Worm (Caenorhabditis elegans) whole organism, midembryonic: Measurements from ENCODE around the gene vglu-3.

Source experiments
- T22C8.4 ChIP-seq: fragments of 200-800 bp; sonication (Bioruptor generic); IDR thresholded peaks from 2 replicates; pipeline ENCODE4 v1.3.6; 2022; ENCODE audit warnings: missing genetic modification characterization, missing compliant biosample characterization
- cog-1 ChIP-seq: sonication (generic microtip); optimal IDR thresholded peaks from 2 replicates; lab custom pipeline; 2016; ENCODE audit warnings: missing genetic modification characterization, missing compliant biosample characterization
- flt-1 ChIP-seq: fragments of 200-800 bp; sonication (Bioruptor generic); IDR thresholded peaks from 2 replicates; pipeline ENCODE4 v1.3.6; 2022; ENCODE audit warnings: missing genetic modification characterization, missing compliant biosample characterization
- klf-2 ChIP-seq: fragments of 200-800 bp; sonication (Bioruptor generic); conservative IDR thresholded peaks from 2 replicates; pipeline ENCODE4 v1.3.6; 2022; ENCODE audit warnings: missing genetic modification reagents, missing genetic modification characterization, missing compliant biosample characterization
- med-1 ChIP-seq: sonication (generic microtip); optimal IDR thresholded peaks from 2 replicates; lab custom pipeline; 2017; ENCODE audit warnings: missing genetic modification characterization, mild to moderate bottlenecking, missing compliant biosample characterization, antibody characterized with exemption, missing genetic modification reagents; ENCODE audit not compliant: insufficient read depth
- ref-1 ChIP-seq: fragments of 200-800 bp; sonication (Bioruptor generic); conservative IDR thresholded peaks from 2 replicates; pipeline ENCODE4 v1.3.6; 2022; ENCODE audit warnings: missing genetic modification reagents, missing genetic modification characterization, missing compliant biosample characterization
- tab-1 ChIP-seq: fragments of 200-800 bp; sonication (Bioruptor generic); IDR thresholded peaks from 2 replicates; pipeline ENCODE4 v1.3.6; 2022; ENCODE audit warnings: missing genetic modification characterization, missing compliant biosample characterization
- ztf-23 ChIP-seq: fragments of 200-800 bp; sonication (Bioruptor generic); IDR thresholded peaks from 2 replicates; pipeline ENCODE4 v1.3.6; 2022; ENCODE audit warnings: missing genetic modification reagents, missing genetic modification characterization, missing compliant biosample characterization
- ztf-29 ChIP-seq: fragments of 200-800 bp; sonication (Bioruptor generic); IDR thresholded peaks from 2 replicates; pipeline ENCODE4 v1.3.6; 2022; ENCODE audit warnings: missing genetic modification reagents, missing genetic modification characterization, missing compliant biosample characterization

vglu-3 gene

ce11 chrIII:10338992-10339852 lies 39.0 kb downstream of the vglu-3 start:
- TF ChIP-seq T22C8.4 (GFP tag; lab: Robert Waterston, UW) (no peak), flt-1 (GFP tag; lab: Robert Waterston, UW) (no peak), klf-2 (GFP tag; lab: Robert Waterston, UW) (no peak), med-1 (GFP tag; lab: Kevin White, UChicago) (no peak), ref-1 (GFP tag; lab: Robert Waterston, UW) (no peak), ztf-29 (no peak)

ce11 chrIII:10339949-10340348 lies 39.8 kb downstream of the vglu-3 start:
- no peak for TF ChIP-seq klf-2 (GFP tag; lab: Robert Waterston, UW)
- TF ChIP-seq med-1 (GFP tag; lab: Kevin White, UChicago) = no peak
- no peak for TF ChIP-seq ztf-23 (GFP tag; lab: Robert Waterston, UW)
- TF ChIP-seq ztf-29 = no peak
- TF ChIP-seq tab-1 (GFP tag; lab: Robert Waterston, UW) = no peak
- TF ChIP-seq T22C8.4 (GFP tag; lab: Robert Waterston, UW) = no peak
- TF ChIP-seq ref-1 (GFP tag; lab: Robert Waterston, UW) = no peak
- TF ChIP-seq cog-1 (tag; lab: Kevin White, UChicago) = no peak
- TF ChIP-seq flt-1 (GFP tag; lab: Robert Waterston, UW) = no peak

- TF ChIP-seq ref-1 (GFP tag; lab: Robert Waterston, UW) (no peak), tab-1 (GFP tag; lab: Robert Waterston, UW) (no peak), flt-1 (GFP tag; lab: Robert Waterston, UW) (no peak), T22C8.4 (GFP tag; lab: Robert Waterston, UW) (no peak), klf-2 (GFP tag; lab: Robert Waterston, UW) (no peak)
Observed at ce11 chrIII:10341758-10342157, 41.6 kb downstream of the vglu-3 start, which contains the start of gene tbx-9. TSS of gene tbx-9 (minus strand) at chrIII:10341858.

ce11 chrIII:10344762-10345161 lies 44.6 kb downstream of the vglu-3 start:
- no peak for TF ChIP-seq med-1 (GFP tag; lab: Kevin White, UChicago)
- no peak for TF ChIP-seq flt-1 (GFP tag; lab: Robert Waterston, UW)
- TF ChIP-seq cog-1 (tag; lab: Kevin White, UChicago) = no peak
- no peak for TF ChIP-seq T22C8.4 (GFP tag; lab: Robert Waterston, UW)
- TF ChIP-seq ztf-23 (GFP tag; lab: Robert Waterston, UW) = no peak
- TF ChIP-seq klf-2 (GFP tag; lab: Robert Waterston, UW) = no peak
- no peak for TF ChIP-seq tab-1 (GFP tag; lab: Robert Waterston, UW)
- TF ChIP-seq ref-1 (GFP tag; lab: Robert Waterston, UW) = no peak
- no peak for TF ChIP-seq ztf-29

ce11 chrIII:10347049-10347448 lies 46.9 kb downstream of the vglu-3 start, which contains the start of gene tbx-8:
TSS of gene tbx-8 (plus strand) at chrIII:10347349.
- TF ChIP-seq klf-2 (GFP tag; lab: Robert Waterston, UW) = no peak
- 0 out of 2 replicates have a peak, but pooled peaks have one; percentile 8 for TF ChIP-seq ref-1 (GFP tag; lab: Robert Waterston, UW)

- TF ChIP-seq klf-2 (GFP tag; lab: Robert Waterston, UW) (no peak), T22C8.4 (GFP tag; lab: Robert Waterston, UW) (no peak), med-1 (GFP tag; lab: Kevin White, UChicago) (no peak), ztf-29 (no peak), ref-1 (GFP tag; lab: Robert Waterston, UW) (no peak), cog-1 (tag; lab: Kevin White, UChicago) (no peak), tab-1 (GFP tag; lab: Robert Waterston, UW) (no peak), flt-1 (GFP tag; lab: Robert Waterston, UW) (no peak), ztf-23 (GFP tag; lab: Robert Waterston, UW) (no peak)
Observed at ce11 chrIII:10351595-10352207, 51.5 kb downstream of the vglu-3 start, which contains the start of gene T07C4.3. TSS of gene T07C4.3 (plus strand) at chrIII:10352157.
